Worm (Caenorhabditis elegans) whole organism, L1 larva: Measurements from ENCODE around the gene D1086.19.
A peak's percentile ranks its signal among the peaks of the same experiment; 100 is the strongest.

Experiments
- C16A3.4 ChIP-seq: fragments of 150-350 bp; optimal IDR thresholded peaks from 2 replicates; lab custom pipeline; 2014; ENCODE audit warnings: missing biosample characterization, missing genetic modification characterization
- C34B4.2 ChIP-seq: sonication (generic microtip); optimal IDR thresholded peaks from 2 replicates; lab custom pipeline; 2017; ENCODE audit warnings: mild to moderate bottlenecking, missing genetic modification characterization, missing compliant biosample characterization
- F16B12.6 ChIP-seq: fragments of 150-350 bp; optimal IDR thresholded peaks from 2 replicates; lab custom pipeline; 2014; ENCODE audit warnings: missing biosample characterization, missing genetic modification characterization
- aly-2 ChIP-seq: fragments of 150-350 bp; optimal IDR thresholded peaks from 2 replicates; lab custom pipeline; 2014; ENCODE audit warnings: missing biosample characterization, missing genetic modification characterization
- blmp-1 ChIP-seq: fragments of 150-350 bp; optimal IDR thresholded peaks from 2 replicates; lab custom pipeline; 2014; ENCODE audit warnings: missing biosample characterization, missing genetic modification characterization
- ceh-90 ChIP-seq: sonication (generic microtip); optimal IDR thresholded peaks from 2 replicates; lab custom pipeline; 2016; ENCODE audit warnings: missing genetic modification characterization, missing compliant biosample characterization
- dsc-1 ChIP-seq: sonication (generic microtip); optimal IDR thresholded peaks from 2 replicates; lab custom pipeline; 2016; ENCODE audit warnings: mild to moderate bottlenecking, missing genetic modification characterization, missing compliant biosample characterization
- efl-1 ChIP-seq, 4 experiments: fragments of 150-350 bp; optimal IDR thresholded peaks in 3 of 4; peaks in 1 of 4; 1 replicate in 1 of 4; 2 replicates in 3 of 4; lab custom pipeline; 2014; ENCODE audit warnings: missing biosample characterization in 2 of 4, missing genetic modification characterization in 2 of 4, missing genetic modification reagents in 2 of 4
- egl-13 ChIP-seq: sonication (generic microtip); optimal IDR thresholded peaks from 2 replicates; lab custom pipeline; 2016; ENCODE audit warnings: missing genotype, missing genetic modification reagents, missing genetic modification characterization, missing compliant biosample characterization
- elt-3 ChIP-seq, 6 experiments: fragments of 150-350 bp in 1 of 6; sonication (generic microtip); optimal IDR thresholded peaks; 2 replicates each; lab custom pipeline; 2017 to 2018; ENCODE audit warnings: missing biosample characterization in 6 of 6, missing genetic modification characterization in 6 of 6, inconsistent platforms in 1 of 6
- fos-1 ChIP-seq: fragments of 150-350 bp; optimal IDR thresholded peaks from 2 replicates; lab custom pipeline; 2014; ENCODE audit warnings: missing biosample characterization, missing genetic modification characterization
- grh-1 ChIP-seq: fragments of 200-800 bp; sonication (Bioruptor generic); IDR thresholded peaks from 2 replicates; pipeline ENCODE4 v1.3.6; 2022; ENCODE audit warnings: missing genetic modification reagents, missing genetic modification characterization, missing compliant biosample characterization
- hpl-2 ChIP-seq: fragments of 150-350 bp; optimal IDR thresholded peaks from 2 replicates; lab custom pipeline; 2014; ENCODE audit warnings: missing biosample characterization, missing genetic modification reagents, missing genetic modification characterization
- irx-1 ChIP-seq: sonication (generic microtip); optimal IDR thresholded peaks from 2 replicates; lab custom pipeline; 2016; ENCODE audit warnings: missing genetic modification characterization, missing compliant biosample characterization
- isw-1 ChIP-seq: fragments of 200-800 bp; sonication (Bioruptor generic); IDR thresholded peaks from 2 replicates; pipeline ENCODE4 v1.3.6; 2022; ENCODE audit warnings: missing genetic modification characterization, missing compliant biosample characterization
- lin-14 ChIP-seq: fragments of 200-800 bp; sonication (Bioruptor generic); optimal IDR thresholded peaks from 2 replicates; lab custom pipeline; 2018; ENCODE audit warnings: mild to moderate bottlenecking, missing genetic modification characterization, moderate library complexity, missing compliant biosample characterization
- lin-15B ChIP-seq: fragments of 150-350 bp; sonication (generic microtip); optimal IDR thresholded peaks from 3 replicates; lab custom pipeline; 2014; ENCODE audit warnings: missing biosample characterization, missing genetic modification characterization
- lir-3 ChIP-seq: sonication (generic microtip); optimal IDR thresholded peaks from 2 replicates; lab custom pipeline; 2016; ENCODE audit warnings: mild to moderate bottlenecking, missing genetic modification characterization, moderate library complexity, missing compliant biosample characterization; ENCODE audit not compliant: poor library complexity
- lsy-2 ChIP-seq, 2 experiments: fragments of 150-350 bp; optimal IDR thresholded peaks; 2 replicates each; lab custom pipeline; 2014; ENCODE audit warnings: missing biosample characterization in 2 of 2, missing genetic modification characterization in 2 of 2
- mdl-1 ChIP-seq, 2 experiments: fragments of 150-350 bp; optimal IDR thresholded peaks; 2 replicates each; lab custom pipeline; 2014 to 2017; ENCODE audit warnings: missing biosample characterization in 2 of 2, missing genetic modification characterization in 2 of 2, inconsistent platforms in 1 of 2
- mep-1 ChIP-seq: fragments of 150-350 bp; optimal IDR thresholded peaks from 2 replicates; lab custom pipeline; 2014; ENCODE audit warnings: missing biosample characterization, missing genetic modification characterization
- nhr-12 ChIP-seq: sonication (generic microtip); optimal IDR thresholded peaks from 2 replicates; lab custom pipeline; 2017; ENCODE audit warnings: missing biosample characterization, missing genetic modification characterization
- nhr-19 ChIP-seq: fragments of 200-800 bp; sonication (Bioruptor generic); conservative IDR thresholded peaks from 2 replicates; pipeline ENCODE4 v1.3.6; 2022; ENCODE audit warnings: missing genetic modification characterization, missing compliant biosample characterization
- nhr-20 ChIP-seq: sonication (generic microtip); optimal IDR thresholded peaks from 2 replicates; lab custom pipeline; 2016; ENCODE audit warnings: mild to moderate bottlenecking, missing genetic modification characterization, missing compliant biosample characterization
- nhr-237 ChIP-seq: fragments of 150-350 bp; optimal IDR thresholded peaks from 2 replicates; lab custom pipeline; 2014; ENCODE audit warnings: missing biosample characterization, missing genetic modification characterization
- nhr-47 ChIP-seq: sonication (generic microtip); optimal IDR thresholded peaks from 2 replicates; lab custom pipeline; 2016; ENCODE audit warnings: mild to moderate bottlenecking, missing genetic modification characterization, moderate library complexity, missing compliant biosample characterization
- nhr-71 ChIP-seq: sonication (generic microtip); optimal IDR thresholded peaks from 2 replicates; lab custom pipeline; 2016; ENCODE audit warnings: mild to moderate bottlenecking, missing genetic modification characterization, moderate library complexity, missing compliant biosample characterization
- nhr-84 ChIP-seq: sonication (generic microtip); optimal IDR thresholded peaks from 2 replicates; lab custom pipeline; 2017; ENCODE audit warnings: missing biosample characterization, missing genetic modification characterization
- nhr-85 ChIP-seq: sonication (generic microtip); peaks from one replicate; lab custom pipeline; 2016; ENCODE audit warnings: missing genetic modification characterization, inconsistent platforms, missing compliant biosample characterization
- nhr-90 ChIP-seq: sonication (generic microtip); optimal IDR thresholded peaks from 2 replicates; lab custom pipeline; 2016; ENCODE audit warnings: mild to moderate bottlenecking, missing genetic modification characterization, missing compliant biosample characterization; ENCODE audit not compliant: poor library complexity
- rnt-1 ChIP-seq: sonication (generic microtip); optimal IDR thresholded peaks from 2 replicates; lab custom pipeline; 2016; ENCODE audit warnings: mild to moderate bottlenecking, missing genetic modification characterization, moderate library complexity, missing compliant biosample characterization
- snu-23 ChIP-seq: sonication (generic microtip); optimal IDR thresholded peaks from 2 replicates; lab custom pipeline; 2016; ENCODE audit warnings: missing genetic modification characterization, missing compliant biosample characterization
- sptf-1 ChIP-seq: fragments of 150-350 bp; optimal IDR thresholded peaks from 2 replicates; lab custom pipeline; 2014; ENCODE audit warnings: missing biosample characterization, missing genetic modification characterization
- sup-37 ChIP-seq: fragments of 200-800 bp; sonication (Bioruptor generic); optimal IDR thresholded peaks from 2 replicates; lab custom pipeline; 2018; ENCODE audit warnings: mild to moderate bottlenecking, missing genetic modification characterization, missing compliant biosample characterization
- tbx-2 ChIP-seq: sonication (generic microtip); optimal IDR thresholded peaks from 2 replicates; lab custom pipeline; 2016; ENCODE audit warnings: missing genetic modification characterization, missing compliant biosample characterization
- tlp-1 ChIP-seq: fragments of 150-350 bp; optimal IDR thresholded peaks from 2 replicates; lab custom pipeline; 2014; ENCODE audit warnings: missing biosample characterization, missing genetic modification characterization
- unc-62 ChIP-seq: fragments of 150-350 bp; optimal IDR thresholded peaks from 2 replicates; lab custom pipeline; 2014; ENCODE audit warnings: missing biosample characterization, missing genetic modification reagents, missing genetic modification characterization
- xbp-1 ChIP-seq: sonication (generic microtip); optimal IDR thresholded peaks from 2 replicates; lab custom pipeline; 2016; ENCODE audit warnings: missing genetic modification characterization, missing compliant biosample characterization
- zip-4 ChIP-seq: fragments of 200-800 bp; sonication (Bioruptor generic); optimal IDR thresholded peaks from 2 replicates; lab custom pipeline; 2018; ENCODE audit warnings: mild to moderate bottlenecking, missing genetic modification characterization, moderate library complexity, missing compliant biosample characterization

D1086.19 gene

ce11 chrV:14093805-14094204 lies 5.7 kb downstream of the D1086.19 start, which contains the start of gene D1086.8:
Gene D1086.8 (plus strand): TSS chrV:14094105.
- TF ChIP-seq blmp-1 (tag; lab: Kevin White, UChicago) (peak; percentile 11), xbp-1 (tag; lab: Kevin White, UChicago) (no peak), dsc-1 (tag; lab: Kevin White, UChicago) (peak; percentile 2), rnt-1 (tag; lab: Kevin White, UChicago) (peak; percentile 33), lsy-2 (tag; optimal IDR thresholded peaks at IDR 0.05; lab: Kevin White, UChicago) (peak in 1 of 2 experiments; percentile 38), lin-14 (peak; percentile 57)

ce11 chrV:14094546-14094945 lies 6.4 kb downstream of the D1086.19 start:
- TF ChIP-seq sptf-1 (tag; lab: Kevin White, UChicago) (no peak), irx-1 (no peak), dsc-1 (tag; lab: Kevin White, UChicago) (no peak), tlp-1 (no peak), unc-62 (GFP tag; lab: Kevin White, UChicago) (no peak), C34B4.2 (tag; lab: Kevin White, UChicago) (no peak), isw-1 (GFP tag; lab: Robert Waterston, UW) (no peak), hpl-2 (GFP tag; lab: Kevin White, UChicago) (no peak), nhr-84 (tag; lab: Kevin White, UChicago) (no peak), F16B12.6 (tag; lab: Kevin White, UChicago) (no peak), nhr-12 (tag; lab: Kevin White, UChicago) (no peak), nhr-90 (tag; lab: Kevin White, UChicago) (no peak), mdl-1 (tag; optimal IDR thresholded peaks at IDR 0.05; lab: Kevin White, UChicago) (no peak)

- TF ChIP-seq nhr-20 (tag; lab: Kevin White, UChicago), result peak; percentile 77
- TF ChIP-seq egl-13 (tag; lab: Kevin White, UChicago), result no peak
- TF ChIP-seq nhr-47 (tag; lab: Kevin White, UChicago), result peak; percentile 20
- peak; percentile 68 for TF ChIP-seq grh-1 (GFP tag; lab: Robert Waterston, UW)
- TF ChIP-seq nhr-90 (tag; lab: Kevin White, UChicago), result peak; percentile 46
- no peak for TF ChIP-seq fos-1 (tag; lab: Kevin White, UChicago)
- TF ChIP-seq lsy-2 (tag; optimal IDR thresholded peaks at IDR 0.05; lab: Kevin White, UChicago), result peak in 1 of 2 experiments; percentile 24
- no peak for TF ChIP-seq C34B4.2 (tag; lab: Kevin White, UChicago)
- TF ChIP-seq nhr-237, result no peak
- TF ChIP-seq mdl-1 (tag; optimal IDR thresholded peaks at IDR 0.05; lab: Kevin White, UChicago), result peak in 1 of 2 experiments; percentile 10
- no peak for TF ChIP-seq lir-3 (tag; lab: Kevin White, UChicago)
- peak; percentile 60 for TF ChIP-seq snu-23 (GFP tag; lab: Kevin White, UChicago)
- TF ChIP-seq hpl-2 (GFP tag; lab: Kevin White, UChicago), result no peak
- TF ChIP-seq tbx-2 (tag; lab: Kevin White, UChicago), result peak; percentile 56
- no peak for TF ChIP-seq C16A3.4 (tag; lab: Kevin White, UChicago)
- TF ChIP-seq zip-4 (GFP tag; lab: Kevin White, UChicago), result no peak
- peak; percentile 23; the same call in 1 of the 2 replicates for TF ChIP-seq nhr-19
- TF ChIP-seq mep-1 (tag; lab: Kevin White, UChicago), result peak; percentile 20
- TF ChIP-seq ceh-90 (tag; lab: Kevin White, UChicago), result no peak
- TF ChIP-seq nhr-85 (tag; lab: Kevin White, UChicago), result peak; percentile 85
- TF ChIP-seq elt-3 (tag; optimal IDR thresholded peaks at IDR 0.05; lab: Kevin White, UChicago), result peak in 5 of 6 experiments; percentile 55 to 99 (median 70)
- TF ChIP-seq sup-37 (GFP tag; lab: Kevin White, UChicago), result no peak
- TF ChIP-seq lin-15B, result no peak
- peak; percentile 66 for TF ChIP-seq nhr-71 (tag; lab: Kevin White, UChicago)
- peak; percentile 65 for TF ChIP-seq blmp-1 (tag; lab: Kevin White, UChicago)
- no peak for TF ChIP-seq aly-2 (tag; lab: Kevin White, UChicago)
- no peak for TF ChIP-seq efl-1 (optimal IDR thresholded peaks at IDR 0.05; lab: Kevin White, UChicago)
- TF ChIP-seq efl-1 (GFP tag; optimal IDR thresholded peaks at IDR 0.05 in 1 of 2; lab: Kevin White, UChicago), result peak in 1 of 2 experiments; percentile 9
- peak; percentile 84 for TF ChIP-seq lin-14
Observed at ce11 chrV:14094953-14095352, 6.8 kb downstream of the D1086.19 start.
